Worm (Caenorhabditis elegans) whole organism, late embryonic: ENCODE results near the gene klp-6.

Experiments used
- C08G9.2 ChIP-seq: sonication (generic microtip); optimal IDR thresholded peaks from 2 replicates; lab custom pipeline; 2016; ENCODE audit warnings: mild to moderate bottlenecking, missing genetic modification characterization, moderate library complexity, missing compliant biosample characterization
- C38D4.7 ChIP-seq: fragments of 200-800 bp; sonication (Bioruptor generic); optimal IDR thresholded peaks from 2 replicates; lab custom pipeline; 2018; ENCODE audit warnings: mild to moderate bottlenecking, missing genetic modification characterization, moderate library complexity, missing compliant biosample characterization
- K02D7.2 ChIP-seq: sonication (generic microtip); optimal IDR thresholded peaks from 2 replicates; lab custom pipeline; 2017; ENCODE audit warnings: mild to moderate bottlenecking, missing genetic modification characterization, missing compliant biosample characterization
- K09A11.1 ChIP-seq: sonication (generic microtip); optimal IDR thresholded peaks from 2 replicates; lab custom pipeline; 2017; ENCODE audit warnings: antibody characterized with exemption, mild to moderate bottlenecking, missing genetic modification characterization, missing compliant biosample characterization; ENCODE audit not compliant: insufficient read depth
- T23F11.4 ChIP-seq: fragments of 200-800 bp; sonication (Bioruptor generic); optimal IDR thresholded peaks from 2 replicates; lab custom pipeline; 2018; ENCODE audit warnings: mild to moderate bottlenecking, missing genetic modification characterization, missing compliant biosample characterization
- Y22D7AL.16 ChIP-seq: sonication (generic microtip); optimal IDR thresholded peaks from 2 replicates; lab custom pipeline; 2016; ENCODE audit warnings: missing genetic modification characterization, missing compliant biosample characterization
- ahr-1 ChIP-seq: sonication (generic microtip); optimal IDR thresholded peaks from 2 replicates; lab custom pipeline; 2016; ENCODE audit warnings: missing genetic modification characterization, missing compliant biosample characterization
- ceh-14 ChIP-seq: sonication (generic microtip); optimal IDR thresholded peaks from 2 replicates; lab custom pipeline; 2016; ENCODE audit warnings: missing genotype, missing genetic modification characterization, missing compliant biosample characterization
- ceh-19 ChIP-seq: fragments of 200-800 bp; sonication (Bioruptor generic); optimal IDR thresholded peaks from 2 replicates; lab custom pipeline; 2018; ENCODE audit warnings: mild to moderate bottlenecking, missing genetic modification characterization, missing compliant biosample characterization
- ceh-2 ChIP-seq: sonication (generic microtip); optimal IDR thresholded peaks from 2 replicates; lab custom pipeline; 2016; ENCODE audit warnings: missing genotype, missing genetic modification characterization, missing compliant biosample characterization
- ceh-22 ChIP-seq: sonication (generic microtip); optimal IDR thresholded peaks from 2 replicates; lab custom pipeline; 2017; ENCODE audit warnings: missing biosample characterization, missing genetic modification characterization
- ceh-24 ChIP-seq: sonication (generic microtip); optimal IDR thresholded peaks from 2 replicates; lab custom pipeline; 2016; ENCODE audit warnings: mild to moderate bottlenecking, missing genetic modification characterization, missing compliant biosample characterization
- ceh-30 ChIP-seq: fragments of 150-350 bp; optimal IDR thresholded peaks from 2 replicates; lab custom pipeline; 2014; ENCODE audit warnings: missing biosample characterization, missing genetic modification characterization
- ceh-31 ChIP-seq: sonication (generic microtip); optimal IDR thresholded peaks from 2 replicates; lab custom pipeline; 2016; ENCODE audit warnings: missing genetic modification characterization, missing compliant biosample characterization
- ceh-34 ChIP-seq: sonication (generic microtip); optimal IDR thresholded peaks from 2 replicates; lab custom pipeline; 2016; ENCODE audit warnings: mild to moderate bottlenecking, missing genetic modification characterization, missing compliant biosample characterization
- ceh-45 ChIP-seq: fragments of 200-800 bp; sonication (Bioruptor generic); IDR thresholded peaks from 2 replicates; pipeline ENCODE4 v1.3.6; 2022; ENCODE audit warnings: missing genetic modification reagents, missing genetic modification characterization, missing compliant biosample characterization
- ceh-48 ChIP-seq: sonication (generic microtip); optimal IDR thresholded peaks from 2 replicates; lab custom pipeline; 2016; ENCODE audit warnings: missing genetic modification characterization, inconsistent platforms, missing compliant biosample characterization
- ceh-6 ChIP-seq: fragments of 200-800 bp; sonication (Bioruptor generic); optimal IDR thresholded peaks from 2 replicates; lab custom pipeline; 2018; ENCODE audit warnings: mild to moderate bottlenecking, missing genetic modification characterization, missing compliant biosample characterization
- ceh-9 ChIP-seq: sonication (generic microtip); optimal IDR thresholded peaks from 2 replicates; lab custom pipeline; 2016; ENCODE audit warnings: mild to moderate bottlenecking, missing genetic modification characterization, inconsistent platforms, missing compliant biosample characterization
- che-1 ChIP-seq: sonication (generic microtip); optimal IDR thresholded peaks from 2 replicates; lab custom pipeline; 2016; ENCODE audit warnings: mild to moderate bottlenecking, missing genetic modification characterization, missing compliant biosample characterization
- dmd-4 ChIP-seq: sonication (generic microtip); optimal IDR thresholded peaks from 2 replicates; lab custom pipeline; 2016; ENCODE audit warnings: borderline replicate concordance, missing genetic modification characterization, missing compliant biosample characterization
- dve-1 ChIP-seq: sonication (generic microtip); optimal IDR thresholded peaks from 2 replicates; lab custom pipeline; 2017; ENCODE audit warnings: antibody characterized with exemption, mild to moderate bottlenecking, missing genetic modification characterization, missing compliant biosample characterization
- elt-2 ChIP-seq: sonication (generic microtip); optimal IDR thresholded peaks from 2 replicates; lab custom pipeline; 2016; ENCODE audit warnings: missing genetic modification reagents, missing genetic modification characterization, missing compliant biosample characterization
- elt-4 ChIP-seq: sonication (generic microtip); optimal IDR thresholded peaks from 2 replicates; lab custom pipeline; 2016; ENCODE audit warnings: missing genetic modification characterization, missing compliant biosample characterization
- ets-4 ChIP-seq: sonication (generic microtip); optimal IDR thresholded peaks from 2 replicates; lab custom pipeline; 2016; ENCODE audit warnings: missing genetic modification characterization, missing compliant biosample characterization
- eyg-1 ChIP-seq: sonication (generic microtip); optimal IDR thresholded peaks from 2 replicates; lab custom pipeline; 2016; ENCODE audit warnings: missing genotype, missing genetic modification characterization, missing compliant biosample characterization
- fkh-10 ChIP-seq: fragments of 150-350 bp; optimal IDR thresholded peaks from 2 replicates; lab custom pipeline; 2014; ENCODE audit warnings: missing biosample characterization, missing genetic modification reagents, missing genetic modification characterization
- gmeb-2 ChIP-seq: sonication (generic microtip); optimal IDR thresholded peaks from 2 replicates; lab custom pipeline; 2016; ENCODE audit warnings: missing genetic modification characterization, inconsistent platforms, missing compliant biosample characterization
- hlh-15 ChIP-seq: sonication (generic microtip); optimal IDR thresholded peaks from 2 replicates; lab custom pipeline; 2016; ENCODE audit warnings: missing genetic modification characterization, missing compliant biosample characterization
- hlh-6 ChIP-seq: sonication (generic microtip); optimal IDR thresholded peaks from 2 replicates; lab custom pipeline; 2016; ENCODE audit warnings: missing genotype, missing genetic modification characterization, missing compliant biosample characterization
- lin-11 ChIP-seq: fragments of 200-800 bp; sonication (Bioruptor generic); optimal IDR thresholded peaks from 2 replicates; lab custom pipeline; 2018; ENCODE audit warnings: mild to moderate bottlenecking, missing genetic modification characterization, missing compliant biosample characterization
- nfya-1 ChIP-seq: sonication (generic microtip); optimal IDR thresholded peaks from 2 replicates; lab custom pipeline; 2017; ENCODE audit warnings: missing genetic modification characterization, mild to moderate bottlenecking, missing compliant biosample characterization, antibody characterized with exemption, moderate library complexity
- pag-3 ChIP-seq: sonication (generic microtip); optimal IDR thresholded peaks from 2 replicates; lab custom pipeline; 2016; ENCODE audit warnings: missing compliant biosample characterization, missing genetic modification characterization, borderline replicate concordance
- pat-9 ChIP-seq: fragments of 200-800 bp; sonication (Bioruptor generic); optimal IDR thresholded peaks from 2 replicates; lab custom pipeline; 2018; ENCODE audit warnings: mild to moderate bottlenecking, missing genetic modification characterization, moderate library complexity, missing compliant biosample characterization
- pax-1 ChIP-seq: fragments of 150-350 bp; optimal IDR thresholded peaks from 2 replicates; lab custom pipeline; 2014; ENCODE audit warnings: missing biosample characterization, missing genetic modification characterization
- pha-2 ChIP-seq: sonication (generic microtip); optimal IDR thresholded peaks from 2 replicates; lab custom pipeline; 2017; ENCODE audit warnings: mild to moderate bottlenecking, missing genetic modification characterization, missing compliant biosample characterization
- pha-4 ChIP-seq: fragments of 150-350 bp; optimal IDR thresholded peaks from 2 replicates; lab custom pipeline; 2018; ENCODE audit warnings: missing biosample characterization, missing genetic modification reagents, missing genetic modification characterization
- ref-2 ChIP-seq: sonication (generic microtip); optimal IDR thresholded peaks from 2 replicates; lab custom pipeline; 2016; ENCODE audit warnings: missing genetic modification characterization, missing compliant biosample characterization
- sdc-2 ChIP-seq: sonication (generic microtip); optimal IDR thresholded peaks from 2 replicates; lab custom pipeline; 2016; ENCODE audit warnings: missing genotype, missing genetic modification characterization, missing compliant biosample characterization
- sox-2 ChIP-seq: fragments of 200-800 bp; sonication (Bioruptor generic); IDR thresholded peaks from 2 replicates; pipeline ENCODE4 v1.3.6; 2022; ENCODE audit warnings: missing genetic modification reagents, missing genetic modification characterization, missing compliant biosample characterization
- syd-9 ChIP-seq: sonication (generic microtip); optimal IDR thresholded peaks from 2 replicates; lab custom pipeline; 2016; ENCODE audit warnings: mild to moderate bottlenecking, missing genetic modification characterization, moderate library complexity, missing compliant biosample characterization
- tbx-2 ChIP-seq: sonication (generic microtip); optimal IDR thresholded peaks from 2 replicates; lab custom pipeline; 2016; ENCODE audit warnings: missing genetic modification characterization, missing compliant biosample characterization
- tbx-7 ChIP-seq: sonication (generic microtip); optimal IDR thresholded peaks from 2 replicates; lab custom pipeline; 2016; ENCODE audit warnings: missing genotype, missing genetic modification characterization, missing compliant biosample characterization
- ttx-3 ChIP-seq: sonication (generic microtip); optimal IDR thresholded peaks from 2 replicates; lab custom pipeline; 2016; ENCODE audit warnings: missing genetic modification reagents, missing genetic modification characterization, missing compliant biosample characterization
- unc-3 ChIP-seq, 2 experiments: fragments of 200-800 bp in 1 of 2; sonication (Bioruptor generic) in 1 of 2; sonication (generic microtip) in 1 of 2; conservative IDR thresholded peaks in 1 of 2; optimal IDR thresholded peaks in 1 of 2; 2 replicates each; pipeline versions ENCODE4 v1.3.6 to Lab custom; 2016 to 2022; ENCODE audit warnings: missing compliant biosample characterization in 2 of 2, missing genetic modification characterization in 2 of 2, missing genetic modification reagents in 1 of 2
- unc-42 ChIP-seq: sonication (generic microtip); optimal IDR thresholded peaks from 2 replicates; lab custom pipeline; 2016; ENCODE audit warnings: missing genotype, missing genetic modification characterization, missing compliant biosample characterization
- unc-55 ChIP-seq: sonication (generic microtip); optimal IDR thresholded peaks from 2 replicates; lab custom pipeline; 2017; ENCODE audit warnings: missing biosample characterization, missing genetic modification reagents, missing genetic modification characterization
- unc-86 ChIP-seq: sonication (generic microtip); optimal IDR thresholded peaks from 2 replicates; lab custom pipeline; 2016; ENCODE audit warnings: missing genetic modification characterization, missing compliant biosample characterization
- ztf-16 ChIP-seq: sonication (generic microtip); optimal IDR thresholded peaks from 2 replicates; lab custom pipeline; 2017; ENCODE audit warnings: missing genetic modification characterization, missing compliant biosample characterization

klp-6 gene

ce11 chrIII:5012460-5012859 lies 18.3 kb upstream of the klp-6 start:
- TF ChIP-seq ceh-31: no peak
- no peak for TF ChIP-seq ceh-2
- TF ChIP-seq unc-86 (tag; lab: Kevin White, UChicago): no peak
- no peak for TF ChIP-seq syd-9 (tag; lab: Kevin White, UChicago)
- TF ChIP-seq fkh-10 (GFP tag; lab: Kevin White, UChicago): no peak
- no peak for TF ChIP-seq ceh-45
- TF ChIP-seq gmeb-2 (tag; lab: Kevin White, UChicago): no peak
- TF ChIP-seq lin-11 (tag; lab: Kevin White, UChicago): no peak
- TF ChIP-seq sdc-2 (tag; lab: Kevin White, UChicago): no peak

ce11 chrIII:5013915-5014346 lies 16.8 kb upstream of the klp-6 start:
- TF ChIP-seq che-1 (tag; lab: Kevin White, UChicago) (no peak), ahr-1 (tag; lab: Kevin White, UChicago) (no peak), unc-42 (peak; percentile 96), ceh-19 (peak; percentile 74), unc-3 (GFP tag; conservative IDR thresholded peaks at IDR 0.05; lab: Robert Waterston, UW) (no peak), unc-3 (tag; optimal IDR thresholded peaks at IDR 0.05; lab: Kevin White, UChicago) (no peak), unc-86 (tag; lab: Kevin White, UChicago) (no peak), nfya-1 (tag; lab: Kevin White, UChicago) (peak; percentile 96), Y22D7AL.16 (tag; lab: Kevin White, UChicago) (no peak), eyg-1 (peak; percentile 40), lin-11 (tag; lab: Kevin White, UChicago) (no peak), fkh-10 (GFP tag; lab: Kevin White, UChicago) (peak; percentile 35), dve-1 (tag; lab: Kevin White, UChicago) (peak; percentile 38), C08G9.2 (peak; percentile 48), ceh-30 (tag; lab: Kevin White, UChicago) (no peak), C38D4.7 (no peak), pag-3 (tag; lab: Kevin White, UChicago) (peak; percentile 51), K09A11.1 (peak; percentile 28), ceh-34 (peak; percentile 91), ceh-22 (tag; lab: Kevin White, UChicago) (no peak), pha-2 (peak; percentile 70), dmd-4 (tag; lab: Kevin White, UChicago) (peak; percentile 22), sox-2 (GFP tag; lab: Robert Waterston, UW) (peak; percentile 53; the same call in 1 of the 2 replicates), ceh-6 (GFP tag; lab: Kevin White, UChicago) (no peak), pat-9 (tag; lab: Kevin White, UChicago) (no peak), elt-4 (tag; lab: Kevin White, UChicago) (no peak), elt-2 (tag; lab: Kevin White, UChicago) (peak; percentile 20), K02D7.2 (no peak), ceh-31 (peak; percentile 98), unc-55 (peak; percentile 96), tbx-7 (tag; lab: Kevin White, UChicago) (no peak), ztf-16 (tag; lab: Kevin White, UChicago) (no peak), ceh-24 (tag; lab: Kevin White, UChicago) (no peak), ttx-3 (tag; lab: Kevin White, UChicago) (no peak), T23F11.4 (GFP tag; lab: Kevin White, UChicago) (peak; percentile 51), ceh-14 (tag; lab: Kevin White, UChicago) (peak; percentile 87), ceh-45 (no peak), pax-1 (tag; lab: Kevin White, UChicago) (peak; percentile 67), ceh-2 (peak; percentile 70), hlh-15 (no peak), hlh-6 (peak; percentile 54), tbx-2 (peak; percentile 97), ets-4 (tag; lab: Kevin White, UChicago) (peak; percentile 84), pha-4 (tag; lab: Kevin White, UChicago) (no peak), syd-9 (tag; lab: Kevin White, UChicago) (peak; percentile 83), ceh-48 (tag; lab: Kevin White, UChicago) (peak; percentile 43), ref-2 (tag; lab: Kevin White, UChicago) (peak; percentile 92), ceh-9 (tag; lab: Kevin White, UChicago) (no peak)
